Fruit fly (Drosophila melanogaster): Measurements from ENCODE around the gene CG34398.

CG34398 gene

dm6 chr2L:8937837-8938413 is 39.3 kb downstream of the CG34398 start:
- TF ChIP-seq CG17801 (GFP tag; optimal IDR thresholded peaks at IDR 0.05; ENCODE audit: partially characterized antibody): peak; percentile 34

dm6 chr2L:8940680-8941079 is 42.1 kb downstream of the CG34398 start:
- no peak for TF ChIP-seq CG17801 (GFP tag; optimal IDR thresholded peaks at IDR 0.05; ENCODE audit: partially characterized antibody)

- no peak for TF ChIP-seq CG17801 (GFP tag; optimal IDR thresholded peaks at IDR 0.05; ENCODE audit: partially characterized antibody)
These were observed 43.3 kb downstream of the CG34398 start, which contains the start of gene Argl for dm6 chr2L:8941736-8942337. Argl (minus strand) TSS chr2L:8942105.

- TF ChIP-seq CG17801 (GFP tag; optimal IDR thresholded peaks at IDR 0.05; ENCODE audit: partially characterized antibody): peak; percentile 38
These were observed 44.5 kb downstream of the CG34398 start, which contains the start of gene CG9515 for dm6 chr2L:8943110-8943509. CG9515 (minus strand) TSS chr2L:8943257.

dm6 chr2L:8946718-8947316 is 48.2 kb downstream of the CG34398 start, which contains the start of gene CG46397:
CG46397 (plus strand) TSS chr2L:8947266.
- TF ChIP-seq CG17801 (GFP tag; optimal IDR thresholded peaks at IDR 0.05; ENCODE audit: partially characterized antibody): no peak

dm6 chr2L:8947989-8948388 is 49.4 kb downstream of the CG34398 start:
- TF ChIP-seq CG17801 (GFP tag; optimal IDR thresholded peaks at IDR 0.05; ENCODE audit: partially characterized antibody): peak; percentile 28

- TF ChIP-seq CG17801 (GFP tag; optimal IDR thresholded peaks at IDR 0.05; ENCODE audit: partially characterized antibody): no peak
These were observed 50.1 kb downstream of the CG34398 start for dm6 chr2L:8948650-8949049.

dm6 chr2L:8949919-8950722 is 51.5 kb downstream of the CG34398 start:
- TF ChIP-seq CG17801 (GFP tag; optimal IDR thresholded peaks at IDR 0.05; ENCODE audit: partially characterized antibody): no peak

- peak; percentile 99 for TF ChIP-seq CG17801 (GFP tag; optimal IDR thresholded peaks at IDR 0.05; ENCODE audit: partially characterized antibody)
These were observed 52.8 kb downstream of the CG34398 start, which contains the start of gene C1GalTA for dm6 chr2L:8951184-8951934. C1GalTA (minus strand) TSS chr2L:8951216.

dm6 chr2L:8952194-8953037 is 53.8 kb downstream of the CG34398 start:
- no peak for TF ChIP-seq CG17801 (GFP tag; optimal IDR thresholded peaks at IDR 0.05; ENCODE audit: partially characterized antibody)

- TF ChIP-seq CG17801 (GFP tag; optimal IDR thresholded peaks at IDR 0.05; ENCODE audit: partially characterized antibody): no peak
These were observed 57.2 kb downstream of the CG34398 start for dm6 chr2L:8955597-8956335.

- no peak for TF ChIP-seq CG17801 (GFP tag; optimal IDR thresholded peaks at IDR 0.05; ENCODE audit: partially characterized antibody)
These were observed 57.7 kb downstream of the CG34398 start for dm6 chr2L:8956336-8956726.

- TF ChIP-seq CG17801 (GFP tag; optimal IDR thresholded peaks at IDR 0.05; ENCODE audit: partially characterized antibody): no peak
These were observed 58.6 kb downstream of the CG34398 start for dm6 chr2L:8957152-8957551.

All from ovary, adult (tissue).